Fruit fly (Drosophila melanogaster) whole organism, embryonic: ENCODE results near the gene Tom40.

Experiments
- Adf1 ChIP-seq: fragments of 200-800 bp; sonication (Bioruptor generic); IDR thresholded peaks from 2 replicates; pipeline ENCODE4 v1.3.6; 2022; ENCODE audit warnings: missing biosample characterization, missing genetic modification characterization
- CG10959 ChIP-seq: fragments of 200-800 bp; sonication (Bioruptor generic); IDR thresholded peaks from 2 replicates; pipeline ENCODE4 v1.3.6; 2022; ENCODE audit warnings: missing biosample characterization, missing genetic modification characterization
- CG11456 ChIP-seq: fragments of 200-800 bp; sonication (Bioruptor generic); IDR thresholded peaks from 3 replicates; pipeline ENCODE4 v1.3.6; 2022; ENCODE audit warnings: missing biosample characterization, missing genetic modification characterization
- CG12155 ChIP-seq: fragments of 200-800 bp; sonication (Bioruptor generic); optimal IDR thresholded peaks from 3 replicates; lab custom pipeline; 2016; ENCODE audit warnings: missing biosample characterization, missing genetic modification characterization
- CG12219 ChIP-seq: fragments of 200-800 bp; sonication (Bioruptor generic); optimal IDR thresholded peaks from 3 replicates; lab custom pipeline; 2018; ENCODE audit warnings: missing biosample characterization, mild to moderate bottlenecking, missing genetic modification characterization
- CG12659 ChIP-seq: fragments of 200-800 bp; sonication (Bioruptor generic); optimal IDR thresholded peaks from 3 replicates; lab custom pipeline; 2017; ENCODE audit warnings: mild to moderate bottlenecking, missing biosample characterization, missing genetic modification reagents, missing genetic modification characterization
- CG13424 ChIP-seq: fragments of 200-800 bp; sonication (Bioruptor generic); optimal IDR thresholded peaks from 2 replicates; lab custom pipeline; 2019; ENCODE audit warnings: missing biosample characterization, mild to moderate bottlenecking, missing genetic modification characterization, moderate library complexity
- CG14965 ChIP-seq: fragments of 200-800 bp; sonication (Bioruptor generic); optimal IDR thresholded peaks from 2 replicates; lab custom pipeline; 2016; ENCODE audit warnings: missing biosample characterization, missing genetic modification characterization, borderline replicate concordance
- CG15514 ChIP-seq: fragments of 200-800 bp; sonication (Bioruptor generic); optimal IDR thresholded peaks from 3 replicates; lab custom pipeline; 2017; ENCODE audit warnings: missing biosample characterization, missing genetic modification characterization, mild to moderate bottlenecking, moderate library complexity, missing genetic modification reagents
- CG1647 ChIP-seq: fragments of 200-800 bp; sonication (Bioruptor generic); optimal IDR thresholded peaks from 3 replicates; lab custom pipeline; 2016; ENCODE audit warnings: missing biosample characterization, missing genetic modification characterization
- CG2889 ChIP-seq: fragments of 200-800 bp; sonication (Bioruptor generic); IDR thresholded peaks from 3 replicates; pipeline ENCODE4 v1.3.6; 2022; ENCODE audit warnings: missing biosample characterization, missing genetic modification characterization
- CG30403 ChIP-seq: fragments of 200-800 bp; sonication (Bioruptor generic); optimal IDR thresholded peaks from 3 replicates; lab custom pipeline; 2016; ENCODE audit warnings: missing biosample characterization, missing genetic modification characterization
- CG31224 ChIP-seq: fragments of 200-800 bp; sonication (Bioruptor generic); IDR thresholded peaks from 2 replicates; pipeline ENCODE4 v1.3.6; 2022; ENCODE audit warnings: missing biosample characterization, missing genetic modification characterization
- CG32772 ChIP-seq: fragments of 200-800 bp; sonication (Bioruptor generic); IDR thresholded peaks from 2 replicates; pipeline ENCODE4 v1.3.6; 2022; ENCODE audit warnings: missing biosample characterization, missing genetic modification characterization
- CG3838 ChIP-seq: fragments of 200-800 bp; sonication (Bioruptor generic); optimal IDR thresholded peaks from 3 replicates; lab custom pipeline; 2016; ENCODE audit warnings: missing biosample characterization, missing genetic modification characterization
- CG3995 ChIP-seq: fragments of 200-800 bp; sonication (Bioruptor generic); optimal IDR thresholded peaks from 3 replicates; lab custom pipeline; 2016; ENCODE audit warnings: missing biosample characterization, missing genetic modification characterization
- CG4730 ChIP-seq: fragments of 200-800 bp; sonication (Bioruptor generic); IDR thresholded peaks from 2 replicates; pipeline ENCODE4 v1.3.6; 2022; ENCODE audit warnings: missing biosample characterization, missing genetic modification characterization
- CG8388 ChIP-seq: fragments of 200-800 bp; sonication (Bioruptor generic); optimal IDR thresholded peaks from 2 replicates; lab custom pipeline; 2019; ENCODE audit warnings: missing biosample characterization, mild to moderate bottlenecking, missing genetic modification characterization, moderate library complexity
- CG9609 ChIP-seq: fragments of 200-800 bp; sonication (Bioruptor generic); optimal IDR thresholded peaks from 3 replicates; lab custom pipeline; 2016; ENCODE audit warnings: missing biosample characterization, missing genetic modification characterization
- CG9727 ChIP-seq: fragments of 200-800 bp; sonication (Bioruptor generic); optimal IDR thresholded peaks from 3 replicates; lab custom pipeline; 2017; ENCODE audit warnings: missing biosample characterization, mild to moderate bottlenecking, missing genetic modification characterization
- D ChIP-seq, 2 experiments: fragments of 200-800 bp in 1 of 2; fragments of >200 bp in 1 of 2; sonication (Bioruptor generic) in 1 of 2; optimal IDR thresholded peaks; 2 replicates in 1 of 2; 3 replicates in 1 of 2; lab custom pipeline; 2017; ENCODE audit warnings: mild to moderate bottlenecking in 1 of 2, missing biosample characterization in 1 of 2, missing genetic modification characterization in 1 of 2, missing genetic modification reagents in 1 of 2
- Dad ChIP-seq: fragments of 200-800 bp; sonication (Bioruptor generic); optimal IDR thresholded peaks from 3 replicates; lab custom pipeline; 2016; ENCODE audit warnings: missing biosample characterization, missing genetic modification characterization
- Eip74EF ChIP-seq, 2 experiments: fragments of 200-800 bp in 1 of 2; fragments of >200 bp in 1 of 2; sonication (Bioruptor generic) in 1 of 2; optimal IDR thresholded peaks; 2 replicates each; lab custom pipeline; 2017 to 2019; ENCODE audit warnings: missing biosample characterization in 2 of 2, missing genetic modification characterization in 2 of 2, mild to moderate bottlenecking in 1 of 2, moderate library complexity in 1 of 2
- Gsc ChIP-seq: fragments of 200-800 bp; sonication (Bioruptor generic); IDR thresholded peaks from 2 replicates; pipeline ENCODE4 v1.3.6; 2022; ENCODE audit warnings: missing biosample characterization, missing genetic modification characterization
- Lpt ChIP-seq: fragments of >200 bp; optimal IDR thresholded peaks from 2 replicates; lab custom pipeline; 2018; ENCODE audit warnings: missing biosample characterization, missing genetic modification characterization
- MBD-R2 ChIP-seq: fragments of 200-800 bp; sonication (Bioruptor generic); IDR thresholded peaks from 2 replicates; pipeline ENCODE4 v1.3.6; 2022; ENCODE audit warnings: missing biosample characterization, missing genetic modification characterization
- Mes4 ChIP-seq: fragments of 200-800 bp; sonication (Bioruptor generic); optimal IDR thresholded peaks from 2 replicates; lab custom pipeline; 2016; ENCODE audit warnings: missing biosample characterization, missing genetic modification characterization
- Sry-δ ChIP-seq: fragments of 200-800 bp; sonication (Bioruptor generic); optimal IDR thresholded peaks from 2 replicates; lab custom pipeline; 2016; ENCODE audit warnings: missing biosample characterization, missing genetic modification characterization
- Taf1 ChIP-seq: fragments of 200-800 bp; sonication (Bioruptor generic); IDR thresholded peaks from 2 replicates; pipeline ENCODE4 v1.3.6; 2022; ENCODE audit warnings: missing biosample characterization, missing genetic modification characterization
- Trl ChIP-seq, 3 experiments: fragments of >200 bp in 2 of 3; fragments of 200-800 bp in 1 of 3; sonication (Bioruptor generic) in 1 of 3; optimal IDR thresholded peaks; 2 replicates in 1 of 3; 3 replicates in 2 of 3; lab custom pipeline; 2016 to 2017; ENCODE audit warnings: missing biosample characterization in 1 of 3, missing genetic modification characterization in 1 of 3
- YL-1 ChIP-seq: fragments of 200-800 bp; sonication (Bioruptor generic); optimal IDR thresholded peaks from 3 replicates; lab custom pipeline; 2017; ENCODE audit warnings: missing biosample characterization, mild to moderate bottlenecking, missing genetic modification characterization
- aop ChIP-seq: fragments of 200-800 bp; sonication (Bioruptor generic); IDR thresholded peaks from 2 replicates; pipeline ENCODE4 v1.3.6; 2022; ENCODE audit warnings: missing biosample characterization, missing genetic modification characterization
- caup ChIP-seq: fragments of 200-800 bp; sonication (Bioruptor generic); optimal IDR thresholded peaks from 3 replicates; lab custom pipeline; 2017; ENCODE audit warnings: missing biosample characterization, mild to moderate bottlenecking, missing genetic modification characterization, moderate library complexity; ENCODE audit not compliant: severe bottlenecking
- cg ChIP-seq: fragments of 200-800 bp; sonication (Bioruptor generic); optimal IDR thresholded peaks from 3 replicates; lab custom pipeline; 2019; ENCODE audit warnings: missing biosample characterization, mild to moderate bottlenecking, missing genetic modification characterization, moderate library complexity
- chif ChIP-seq, 2 experiments: fragments of 200-800 bp; sonication (Bioruptor generic); optimal IDR thresholded peaks; 3 replicates each; lab custom pipeline; 2016; ENCODE audit warnings: missing biosample characterization in 2 of 2, missing genetic modification characterization in 2 of 2
- chn ChIP-seq: fragments of 200-800 bp; sonication (Bioruptor generic); optimal IDR thresholded peaks from 2 replicates; lab custom pipeline; 2016; ENCODE audit warnings: missing biosample characterization, missing genetic modification characterization
- corto ChIP-seq: fragments of 200-800 bp; sonication (Bioruptor generic); optimal IDR thresholded peaks from 2 replicates; lab custom pipeline; 2016; ENCODE audit warnings: missing biosample characterization, mild to moderate bottlenecking, missing genetic modification characterization, moderate library complexity
- ems ChIP-seq: fragments of 200-800 bp; sonication (Bioruptor generic); optimal IDR thresholded peaks from 3 replicates; lab custom pipeline; 2016; ENCODE audit warnings: missing biosample characterization, missing genetic modification characterization
- eve ChIP-seq, 2 experiments: fragments of >200 bp; optimal IDR thresholded peaks; 2 replicates each; lab custom pipeline; 2017; ENCODE audit warnings: missing biosample characterization in 2 of 2, missing genetic modification characterization in 2 of 2
- gfzf ChIP-seq: fragments of 200-800 bp; sonication (Bioruptor generic); optimal IDR thresholded peaks from 2 replicates; lab custom pipeline; 2016; ENCODE audit warnings: missing biosample characterization, mild to moderate bottlenecking, missing genetic modification characterization, moderate library complexity
- ham ChIP-seq: fragments of 200-800 bp; sonication (Bioruptor generic); IDR thresholded peaks from 2 replicates; pipeline ENCODE4 v1.3.6; 2022; ENCODE audit warnings: missing biosample characterization, missing genetic modification characterization
- jigr1 ChIP-seq: fragments of 200-800 bp; sonication (Bioruptor generic); IDR thresholded peaks from 3 replicates; pipeline ENCODE4 v1.3.6; 2022; ENCODE audit warnings: missing biosample characterization, missing genetic modification characterization
- maf-S ChIP-seq: fragments of 200-800 bp; sonication (Bioruptor generic); optimal IDR thresholded peaks from 2 replicates; lab custom pipeline; 2016; ENCODE audit warnings: missing biosample characterization, missing genetic modification characterization
- repo ChIP-seq: fragments of 200-800 bp; sonication (Bioruptor generic); optimal IDR thresholded peaks from 2 replicates; lab custom pipeline; 2016; ENCODE audit warnings: missing biosample characterization, missing genetic modification characterization
- run ChIP-seq: fragments of 200-800 bp; sonication (Bioruptor generic); optimal IDR thresholded peaks from 3 replicates; lab custom pipeline; 2018; ENCODE audit warnings: missing biosample characterization, mild to moderate bottlenecking, missing genetic modification characterization
- sc ChIP-seq, 3 experiments: fragments of >200 bp in 2 of 3; fragments of 200-800 bp in 1 of 3; sonication (Bioruptor generic) in 1 of 3; optimal IDR thresholded peaks; 2 replicates in 2 of 3; 3 replicates in 1 of 3; lab custom pipeline; 2017; ENCODE audit warnings: mild to moderate bottlenecking in 1 of 3, missing biosample characterization in 1 of 3, missing genetic modification characterization in 1 of 3, missing genetic modification reagents in 1 of 3
- sim ChIP-seq: fragments of 200-800 bp; sonication (Bioruptor generic); IDR thresholded peaks from 2 replicates; pipeline ENCODE4 v1.3.6; 2022; ENCODE audit warnings: missing biosample characterization, missing genetic modification characterization
- slbo ChIP-seq: fragments of 200-800 bp; sonication (Bioruptor generic); IDR thresholded peaks from 2 replicates; pipeline ENCODE4 v1.3.6; 2022; ENCODE audit warnings: missing biosample characterization, missing genetic modification characterization
- unc-4 ChIP-seq: fragments of 200-800 bp; sonication (Bioruptor generic); IDR thresholded peaks from 2 replicates; pipeline ENCODE4 v1.3.6; 2022; ENCODE audit warnings: missing biosample characterization, missing genetic modification characterization; ENCODE audit not compliant: partially characterized antibody
- vfl ChIP-seq: fragments of 200-800 bp; sonication (Bioruptor generic); optimal IDR thresholded peaks from 2 replicates; lab custom pipeline; 2016; ENCODE audit warnings: missing biosample characterization, missing genetic modification characterization

Tom40 gene

DNA sequence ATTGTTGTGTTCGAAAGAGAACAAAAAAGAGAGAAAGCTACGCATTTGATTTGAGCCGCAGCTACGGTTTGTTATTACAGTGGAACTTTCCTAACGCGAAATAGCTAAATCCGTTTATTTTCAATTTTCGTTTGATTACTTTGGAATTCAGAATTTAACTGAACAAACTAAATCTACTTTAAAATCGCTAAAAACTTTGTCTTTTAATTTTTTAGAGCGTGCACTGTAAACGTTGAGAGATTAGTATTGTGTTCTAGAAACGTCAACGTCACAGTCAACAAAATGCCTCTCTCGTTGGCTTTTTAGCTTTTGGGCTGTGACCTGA, 44.0 kb upstream of the Tom40 start (continued):
- TF ChIP-seq CG3838 (GFP tag; lab: Kevin White, UChicago) (no peak), sim (no peak), Lpt (no peak), CG14965 (GFP tag; lab: Kevin White, UChicago) (peak; percentile 15), cg (no peak), CG12659 (GFP tag; lab: Kevin White, UChicago) (peak; percentile 28), aop (GFP tag; lab: Robert Waterston, UW) (no peak), unc-4 (GFP tag; lab: Robert Waterston, UW) (0 out of 2 replicates have a peak, but pooled peaks have one; percentile 10), chn (peak; percentile 41), CG8388 (GFP tag; lab: Kevin White, UChicago) (peak; percentile 66), Taf1 (GFP tag; lab: Robert Waterston, UW) (peak; percentile 73), maf-S (GFP tag; lab: Kevin White, UChicago) (peak; percentile 20), Gsc (GFP tag; lab: Robert Waterston, UW) (no peak), Eip74EF (GFP tag; optimal IDR thresholded peaks at IDR 0.05; lab: Kevin White, UChicago) (peak in 1 of 2 experiments; percentile 36), CG15514 (GFP tag; lab: Kevin White, UChicago) (peak; percentile 30), D (optimal IDR thresholded peaks at IDR 0.05; lab: Kevin White, UChicago) (no peak), D (GFP tag; optimal IDR thresholded peaks at IDR 0.05; lab: Kevin White, UChicago) (no peak), Sry-δ (GFP tag; lab: Kevin White, UChicago) (peak; percentile 19), repo (GFP tag; lab: Kevin White, UChicago) (peak; percentile 32), CG2889 (GFP tag; lab: Robert Waterston, UW) (peak; percentile 61; the same call in 2 of the 3 replicates), run (tag; lab: Kevin White, UChicago) (no peak), CG32772 (peak; percentile 64), Adf1 (GFP tag; lab: Robert Waterston, UW) (peak; percentile 44; the same call in 1 of the 2 replicates), CG12155 (peak; percentile 60), gfzf (no peak), CG9609 (GFP tag; lab: Kevin White, UChicago) (peak; percentile 60), CG10959 (GFP tag; lab: Robert Waterston, UW) (0 out of 2 replicates have a peak, but pooled peaks have one; percentile 44), slbo (GFP tag; lab: Robert Waterston, UW) (peak; percentile 88), eve (GFP tag; optimal IDR thresholded peaks at IDR 0.05; lab: Kevin White, UChicago) (no peak), CG12219 (GFP tag; lab: Kevin White, UChicago) (peak; percentile 56), corto (GFP tag; lab: Kevin White, UChicago) (no peak), CG31224 (GFP tag; lab: Robert Waterston, UW) (peak; percentile 59), ham (GFP tag; lab: Robert Waterston, UW) (no peak), YL-1 (GFP tag; lab: Kevin White, UChicago) (no peak), caup (GFP tag; lab: Kevin White, UChicago) (peak; percentile 54), CG4730 (GFP tag; lab: Robert Waterston, UW) (peak; percentile 48; the same call in 1 of the 2 replicates), vfl (no peak), ems (peak; percentile 18), Mes4 (GFP tag; lab: Kevin White, UChicago) (no peak), MBD-R2 (GFP tag; lab: Robert Waterston, UW) (peak; percentile 53; the same call in 1 of the 2 replicates), CG11456 (peak; percentile 70), Trl (optimal IDR thresholded peaks at IDR 0.05; lab: Kevin White, UChicago) (no peak), Trl (GFP tag; optimal IDR thresholded peaks at IDR 0.05; lab: Kevin White, UChicago) (peak; percentile 21), CG13424 (peak; percentile 70), sc (optimal IDR thresholded peaks at IDR 0.05; lab: Kevin White, UChicago) (no peak), sc (GFP tag; optimal IDR thresholded peaks at IDR 0.05; lab: Kevin White, UChicago) (peak; percentile 17), CG3995 (GFP tag; lab: Kevin White, UChicago) (peak; percentile 2), CG30403 (GFP tag; lab: Kevin White, UChicago) (peak; percentile 55), CG9727 (GFP tag; lab: Kevin White, UChicago) (peak; percentile 39), jigr1 (no peak), Dad (GFP tag; lab: Kevin White, UChicago) (no peak), chif (GFP tag; optimal IDR thresholded peaks at IDR 0.05; lab: Kevin White, UChicago) (peak; percentile 5 to 55), CG1647 (peak; percentile 10)
